Worm (Caenorhabditis elegans) whole organism, L2 larva: ENCODE data around the gene ZK1307.2.

Experiments used
- F13H6.1 ChIP-seq: sonication (generic microtip); optimal IDR thresholded peaks from 2 replicates; lab custom pipeline; 2016; ENCODE audit warnings: missing genetic modification characterization, missing compliant biosample characterization
- R02D3.7 ChIP-seq: fragments of 150-350 bp; optimal IDR thresholded peaks from 2 replicates; lab custom pipeline; 2014; ENCODE audit warnings: missing biosample characterization, missing genetic modification characterization
- Y55F3AM.14 ChIP-seq: fragments of 200-800 bp; sonication (Bioruptor generic); optimal IDR thresholded peaks from 2 replicates; lab custom pipeline; 2018; ENCODE audit warnings: mild to moderate bottlenecking, missing genetic modification characterization, missing compliant biosample characterization
- alr-1 ChIP-seq: fragments of 150-350 bp; optimal IDR thresholded peaks from 2 replicates; lab custom pipeline; 2014; ENCODE audit warnings: missing biosample characterization, missing genetic modification characterization
- aly-2 ChIP-seq: fragments of 150-350 bp; optimal IDR thresholded peaks from 2 replicates; lab custom pipeline; 2014; ENCODE audit warnings: missing biosample characterization, missing genetic modification characterization
- blmp-1 ChIP-seq: sonication (generic microtip); optimal IDR thresholded peaks from 2 replicates; lab custom pipeline; 2017; ENCODE audit warnings: missing genetic modification characterization, mild to moderate bottlenecking, missing compliant biosample characterization, antibody characterized with exemption, moderate library complexity; ENCODE audit not compliant: insufficient read depth
- ceh-82 ChIP-seq: fragments of 150-350 bp; optimal IDR thresholded peaks from 2 replicates; lab custom pipeline; 2014; ENCODE audit warnings: missing biosample characterization, missing genetic modification characterization
- crh-2 ChIP-seq: sonication (generic microtip); optimal IDR thresholded peaks from 2 replicates; lab custom pipeline; 2017; ENCODE audit warnings: missing biosample characterization, missing genetic modification characterization
- dmd-4 ChIP-seq: sonication (generic microtip); optimal IDR thresholded peaks from 2 replicates; lab custom pipeline; 2017; ENCODE audit warnings: missing biosample characterization, missing genetic modification characterization
- egl-27 ChIP-seq: sonication (generic microtip); optimal IDR thresholded peaks from 3 replicates; lab custom pipeline; 2017; ENCODE audit warnings: missing biosample characterization, missing genetic modification reagents, missing genetic modification characterization
- elt-1 ChIP-seq: fragments of 150-350 bp; optimal IDR thresholded peaks from 2 replicates; lab custom pipeline; 2014; ENCODE audit warnings: missing biosample characterization, missing genetic modification characterization
- elt-3 ChIP-seq: sonication (generic microtip); optimal IDR thresholded peaks from 2 replicates; lab custom pipeline; 2017; ENCODE audit warnings: missing biosample characterization, missing genetic modification characterization
- fos-1 ChIP-seq: fragments of 150-350 bp; optimal IDR thresholded peaks from 2 replicates; lab custom pipeline; 2014; ENCODE audit warnings: missing biosample characterization, missing genetic modification characterization
- lin-11 ChIP-seq: fragments of 150-350 bp; sonication (generic microtip); optimal IDR thresholded peaks from 2 replicates; lab custom pipeline; 2014; ENCODE audit warnings: missing biosample characterization, missing genetic modification characterization, inconsistent platforms, mixed read lengths
- lsy-2 ChIP-seq, 2 experiments: fragments of 150-350 bp in 1 of 2; sonication (generic microtip) in 1 of 2; optimal IDR thresholded peaks; 2 replicates each; lab custom pipeline; 2014 to 2017; ENCODE audit warnings: missing biosample characterization in 2 of 2, missing genetic modification characterization in 2 of 2
- mbf-1 ChIP-seq: sonication (generic microtip); optimal IDR thresholded peaks from 2 replicates; lab custom pipeline; 2017; ENCODE audit warnings: missing biosample characterization, missing genetic modification characterization
- mdl-1 ChIP-seq, 2 experiments: fragments of 150-350 bp in 1 of 2; sonication (generic microtip) in 1 of 2; optimal IDR thresholded peaks; 2 replicates each; lab custom pipeline; 2017; ENCODE audit warnings: missing biosample characterization in 2 of 2, missing genetic modification characterization in 2 of 2
- nhr-10 ChIP-seq: sonication (generic microtip); optimal IDR thresholded peaks from 2 replicates; lab custom pipeline; 2017; ENCODE audit warnings: missing biosample characterization, missing genetic modification characterization
- nhr-11 ChIP-seq: fragments of 150-350 bp; optimal IDR thresholded peaks from 2 replicates; lab custom pipeline; 2014; ENCODE audit warnings: missing biosample characterization, missing genetic modification characterization
- nhr-12 ChIP-seq: fragments of 150-350 bp; optimal IDR thresholded peaks from 2 replicates; lab custom pipeline; 2014; ENCODE audit warnings: missing biosample characterization, missing genetic modification characterization
- nhr-21 ChIP-seq: fragments of 150-350 bp; optimal IDR thresholded peaks from 2 replicates; lab custom pipeline; 2014; ENCODE audit warnings: missing biosample characterization, missing genetic modification characterization
- nhr-23 ChIP-seq: fragments of 150-350 bp; optimal IDR thresholded peaks from 2 replicates; lab custom pipeline; 2014; ENCODE audit warnings: missing biosample characterization, missing genetic modification reagents, missing genetic modification characterization
- nhr-237 ChIP-seq: fragments of 150-350 bp; optimal IDR thresholded peaks from 2 replicates; lab custom pipeline; 2014; ENCODE audit warnings: missing biosample characterization, missing genetic modification characterization
- nhr-6 ChIP-seq: fragments of 150-350 bp; optimal IDR thresholded peaks from 2 replicates; lab custom pipeline; 2014; ENCODE audit warnings: missing biosample characterization, missing genetic modification characterization
- sma-3 ChIP-seq: sonication (generic microtip); optimal IDR thresholded peaks from 2 replicates; lab custom pipeline; 2016; ENCODE audit warnings: missing genetic modification reagents, missing genetic modification characterization, missing compliant biosample characterization
- sma-9 ChIP-seq, 2 experiments: fragments of 150-350 bp in 1 of 2; sonication (generic microtip) in 1 of 2; optimal IDR thresholded peaks; 2 replicates each; lab custom pipeline; 2014 to 2016; ENCODE audit warnings: missing genetic modification characterization in 2 of 2, mild to moderate bottlenecking in 1 of 2, missing biosample characterization in 1 of 2, missing compliant biosample characterization in 1 of 2, missing genetic modification reagents in 1 of 2, moderate library complexity in 1 of 2
- unc-39 ChIP-seq: fragments of 150-350 bp; optimal IDR thresholded peaks from 2 replicates; lab custom pipeline; 2014; ENCODE audit warnings: missing biosample characterization, missing genetic modification characterization
- unc-55 ChIP-seq: fragments of 150-350 bp; sonication (generic microtip); optimal IDR thresholded peaks from 3 replicates; lab custom pipeline; 2014; ENCODE audit warnings: missing biosample characterization, missing genetic modification reagents, missing genetic modification characterization
- unc-62 ChIP-seq: fragments of 150-350 bp; optimal IDR thresholded peaks from 2 replicates; lab custom pipeline; 2014; ENCODE audit warnings: missing biosample characterization, missing genetic modification reagents, missing genetic modification characterization
- zag-1 ChIP-seq: fragments of 150-350 bp; optimal IDR thresholded peaks from 2 replicates; lab custom pipeline; 2014; ENCODE audit warnings: missing biosample characterization, missing genetic modification characterization
- ztf-11 ChIP-seq: sonication (generic microtip); optimal IDR thresholded peaks from 2 replicates; lab custom pipeline; 2017; ENCODE audit warnings: missing biosample characterization, missing genetic modification characterization

Gene ZK1307.2

ce11 chrII:9618759-9619158 lies 35.0 kb downstream of the ZK1307.2 start:
- TF ChIP-seq blmp-1 (tag; lab: Kevin White, UChicago) (no peak), ceh-82 (tag; lab: Kevin White, UChicago) (no peak), sma-3 (GFP tag; lab: Kevin White, UChicago) (no peak), nhr-6 (tag; lab: Kevin White, UChicago) (no peak), lin-11 (tag; lab: Kevin White, UChicago) (no peak), R02D3.7 (tag; lab: Kevin White, UChicago) (no peak), unc-62 (no peak), alr-1 (no peak), dmd-4 (tag; lab: Kevin White, UChicago) (no peak), F13H6.1 (tag; lab: Kevin White, UChicago) (no peak), Y55F3AM.14 (GFP tag; lab: Kevin White, UChicago) (no peak), zag-1 (tag; lab: Kevin White, UChicago) (no peak), unc-39 (tag; lab: Kevin White, UChicago) (no peak), fos-1 (no peak), nhr-12 (tag; lab: Kevin White, UChicago) (no peak), mdl-1 (tag; optimal IDR thresholded peaks at IDR 0.05; lab: Kevin White, UChicago) (no peak), ztf-11 (no peak)

DNA sequence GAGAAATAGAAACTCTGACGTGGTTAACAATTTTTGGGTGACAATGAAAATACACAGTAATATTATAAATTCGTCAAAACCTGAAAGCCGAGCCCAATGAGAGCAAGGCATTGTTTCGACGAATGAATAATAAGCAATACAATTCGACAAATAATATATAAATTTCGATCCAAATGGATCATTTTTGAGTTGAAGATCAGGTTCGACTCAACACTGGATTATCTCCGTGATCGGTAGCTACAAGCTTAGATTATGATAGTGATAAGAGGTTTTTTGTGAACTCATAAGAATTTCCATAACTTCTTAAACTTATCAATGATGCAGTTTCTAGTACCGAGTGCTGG lies 35.9 kb downstream of the ZK1307.2 start:
- TF ChIP-seq nhr-23, result no peak
- TF ChIP-seq lsy-2 (tag; optimal IDR thresholded peaks at IDR 0.05; lab: Kevin White, UChicago), result peak in 1 of 2 experiments; percentile 7
- TF ChIP-seq F13H6.1 (tag; lab: Kevin White, UChicago), result no peak
- no peak for TF ChIP-seq fos-1
- peak; percentile 10 for TF ChIP-seq sma-9 (GFP tag; optimal IDR thresholded peaks at IDR 0.05; lab: Kevin White, UChicago)
- no peak for TF ChIP-seq sma-9 (tag; optimal IDR thresholded peaks at IDR 0.05; lab: Kevin White, UChicago)
- TF ChIP-seq egl-27 (tag; lab: Kevin White, UChicago), result no peak
- peak; percentile 51 for TF ChIP-seq nhr-21 (tag; lab: Kevin White, UChicago)

DNA sequence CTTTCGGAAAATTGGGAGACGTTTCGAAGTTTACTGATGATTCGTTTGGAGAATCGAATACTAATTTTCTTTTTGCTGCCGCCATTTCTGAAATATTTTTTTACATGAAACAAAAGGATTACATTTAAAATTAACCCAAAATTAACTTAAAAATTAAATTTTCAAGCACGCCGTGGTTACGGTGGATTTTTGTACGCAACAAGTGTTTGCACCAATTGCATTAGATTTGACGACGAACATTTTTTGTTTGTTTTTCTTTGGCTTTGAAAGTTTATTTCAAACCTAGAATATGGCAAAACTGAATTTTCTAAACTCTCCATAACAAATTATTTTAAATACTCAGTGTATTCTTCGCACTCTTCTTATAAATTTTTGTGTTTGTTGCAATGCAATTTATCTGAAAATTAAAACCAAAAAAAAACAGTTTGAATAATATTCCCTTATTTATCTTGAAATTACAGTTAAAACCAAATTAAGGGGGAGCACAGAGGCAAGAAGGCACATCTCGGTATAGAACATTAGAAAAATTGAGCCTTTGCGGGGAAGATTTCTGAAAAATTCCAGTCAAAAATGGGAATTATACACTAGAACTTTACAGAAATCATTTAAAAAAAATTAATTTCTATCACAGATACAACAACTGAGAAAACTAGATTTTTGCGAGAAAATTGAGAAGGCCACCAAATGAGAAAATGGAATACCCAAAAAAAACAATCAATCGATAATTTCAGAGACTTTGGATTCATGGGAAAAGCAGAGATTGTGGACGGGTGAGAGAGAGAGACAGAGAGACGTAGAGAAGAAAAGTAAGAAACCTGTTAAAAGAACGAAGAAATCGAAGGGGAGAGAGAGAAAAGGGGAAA lies 36.5 kb downstream of the ZK1307.2 start, which contains the start of gene hal-3:
Gene hal-3, minus strand, starts transcription at position 87 of the 863 bp plus-strand sequence.
- TF ChIP-seq zag-1 (tag; lab: Kevin White, UChicago) (no peak), sma-3 (GFP tag; lab: Kevin White, UChicago) (peak; percentile 36), lsy-2 (tag; optimal IDR thresholded peaks at IDR 0.05; lab: Kevin White, UChicago) (peak in 1 of 2 experiments; percentile 53), nhr-11 (tag; lab: Kevin White, UChicago) (peak; percentile 21)

DNA sequence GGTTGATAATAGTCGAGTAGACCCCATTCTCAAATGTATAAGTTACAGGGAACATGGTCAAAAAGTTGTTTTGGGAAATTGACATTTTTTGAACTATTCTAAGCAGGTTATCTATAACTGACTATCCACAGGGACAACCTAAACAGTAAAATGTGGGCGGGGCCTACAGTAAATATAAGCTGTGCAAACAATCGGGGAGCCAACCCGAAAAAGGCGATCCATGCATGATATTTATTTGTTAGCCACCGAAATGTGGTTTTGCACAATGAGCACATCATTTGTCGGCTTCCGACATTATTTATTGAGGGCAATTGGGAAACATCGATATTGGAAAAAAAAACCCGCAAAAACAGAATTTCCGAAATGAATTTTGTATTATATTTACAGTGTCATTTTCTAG lies 39.0 kb downstream of the ZK1307.2 start, which contains the start of gene hlh-6:
Gene hlh-6, minus strand, starts transcription at position 101 of the 400 bp plus-strand sequence.
- TF ChIP-seq nhr-237 (tag; lab: Kevin White, UChicago) (no peak), elt-1 (tag; lab: Kevin White, UChicago) (no peak), sma-3 (GFP tag; lab: Kevin White, UChicago) (no peak), ceh-82 (tag; lab: Kevin White, UChicago) (no peak), lsy-2 (tag; optimal IDR thresholded peaks at IDR 0.05; lab: Kevin White, UChicago) (no peak), nhr-12 (tag; lab: Kevin White, UChicago) (no peak), nhr-11 (tag; lab: Kevin White, UChicago) (no peak), nhr-23 (no peak), Y55F3AM.14 (GFP tag; lab: Kevin White, UChicago) (no peak), nhr-10 (tag; lab: Kevin White, UChicago) (no peak), crh-2 (tag; lab: Kevin White, UChicago) (no peak), mbf-1 (tag; lab: Kevin White, UChicago) (no peak), unc-62 (no peak), aly-2 (tag; lab: Kevin White, UChicago) (no peak), elt-3 (tag; lab: Kevin White, UChicago) (no peak), unc-55 (GFP tag; lab: Kevin White, UChicago) (no peak)
